Worm (Caenorhabditis elegans): ENCODE data around the gene irg-5.

DNA sequence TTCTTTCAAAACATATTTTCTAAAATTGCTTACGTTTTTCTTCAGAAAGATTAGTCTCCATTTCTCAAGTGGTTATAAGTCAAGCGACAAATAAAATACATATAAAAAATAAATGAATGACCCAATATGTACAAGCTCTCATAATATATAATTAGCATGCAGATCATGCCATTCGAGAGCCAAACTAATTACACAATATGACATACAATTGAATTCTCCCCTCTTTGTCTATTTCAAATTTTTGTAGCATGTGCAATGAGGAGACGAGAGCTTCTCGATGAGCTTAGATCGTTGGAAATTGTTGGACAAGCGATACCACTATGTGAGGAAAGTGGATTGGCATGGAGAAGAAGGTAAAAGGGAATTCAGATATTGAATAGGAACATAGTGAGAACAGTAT, 31.0 kb downstream of the irg-5 start, which contains the start of gene hlh-34:
- no peak for TF ChIP-seq F13C5.2 (tag; optimal IDR thresholded peaks at IDR 0.05)
- TF ChIP-seq pes-1 (GFP tag; IDR thresholded peaks at IDR 0.05): no peak
- TF ChIP-seq ama-1 (optimal IDR thresholded peaks at IDR 0.05): no peak
- no peak for TF ChIP-seq tbx-11 (GFP tag; IDR thresholded peaks at IDR 0.05)
- TF ChIP-seq tbx-37 (GFP tag; conservative IDR thresholded peaks at IDR 0.05): no peak
- no peak for TF ChIP-seq aly-1 (tag; optimal IDR thresholded peaks at IDR 0.05)
- TF ChIP-seq hmbx-1 (tag; optimal IDR thresholded peaks at IDR 0.05): no peak
- no peak for TF ChIP-seq hmg-4 (GFP tag; optimal IDR thresholded peaks at IDR 0.05)
- TF ChIP-seq ceh-13 (GFP tag; optimal IDR thresholded peaks at IDR 0.05): no peak
- no peak for TF ChIP-seq flt-1 (GFP tag; IDR thresholded peaks at IDR 0.05)
- TF ChIP-seq sea-1 (GFP tag; conservative IDR thresholded peaks at IDR 0.05): no peak
- TF ChIP-seq ets-7 (tag; optimal IDR thresholded peaks at IDR 0.05): no peak
- no peak for TF ChIP-seq ceh-36 (tag; optimal IDR thresholded peaks at IDR 0.05)
- TF ChIP-seq tra-4 (tag; optimal IDR thresholded peaks at IDR 0.05): no peak

All from whole organism, early embryonic.